Worm (Caenorhabditis elegans) whole organism, early embryonic: ENCODE measurements around the gene ama-1.

ENCODE experiments used
- B0310.2 ChIP-seq: sonication (generic microtip); optimal IDR thresholded peaks from 2 replicates; lab custom pipeline; 2016; ENCODE audit warnings: mild to moderate bottlenecking, missing genetic modification characterization, missing compliant biosample characterization
- F13C5.2 ChIP-seq: sonication (generic microtip); optimal IDR thresholded peaks from 2 replicates; lab custom pipeline; 2017; ENCODE audit warnings: mild to moderate bottlenecking, missing genetic modification characterization, inconsistent platforms, missing compliant biosample characterization
- aly-1 ChIP-seq: sonication (generic microtip); optimal IDR thresholded peaks from 2 replicates; lab custom pipeline; 2016; ENCODE audit warnings: missing genetic modification characterization, missing compliant biosample characterization
- ama-1 ChIP-seq: fragments of 150-350 bp; optimal IDR thresholded peaks from 2 replicates; lab custom pipeline; 2014
- ceh-13 ChIP-seq: fragments of 200-800 bp; sonication (Bioruptor generic); optimal IDR thresholded peaks from 2 replicates; lab custom pipeline; 2018; ENCODE audit warnings: mild to moderate bottlenecking, missing genetic modification characterization, missing compliant biosample characterization
- ceh-36 ChIP-seq: sonication (generic microtip); optimal IDR thresholded peaks from 2 replicates; lab custom pipeline; 2016; ENCODE audit warnings: missing genetic modification characterization, inconsistent platforms, missing compliant biosample characterization
- ets-7 ChIP-seq: sonication (generic microtip); optimal IDR thresholded peaks from 2 replicates; lab custom pipeline; 2016; ENCODE audit warnings: missing genotype, missing genetic modification characterization, missing compliant biosample characterization
- flt-1 ChIP-seq: fragments of 200-800 bp; sonication (Bioruptor generic); IDR thresholded peaks from 2 replicates; pipeline ENCODE4 v1.3.6; 2022; ENCODE audit warnings: missing genetic modification characterization, missing compliant biosample characterization
- hmbx-1 ChIP-seq: sonication (generic microtip); optimal IDR thresholded peaks from 2 replicates; lab custom pipeline; 2016; ENCODE audit warnings: mild to moderate bottlenecking, missing genetic modification characterization, missing compliant biosample characterization
- hmg-4 ChIP-seq: fragments of 200-800 bp; sonication (Bioruptor generic); optimal IDR thresholded peaks from 2 replicates; lab custom pipeline; 2018; ENCODE audit warnings: mild to moderate bottlenecking, missing genetic modification characterization, missing compliant biosample characterization
- hnd-1 ChIP-seq: sonication (generic microtip); optimal IDR thresholded peaks from 2 replicates; lab custom pipeline; 2016; ENCODE audit warnings: missing genetic modification characterization, missing compliant biosample characterization
- pes-1 ChIP-seq: fragments of 200-800 bp; sonication (Bioruptor generic); IDR thresholded peaks from 2 replicates; pipeline ENCODE4 v1.3.6; 2022; ENCODE audit warnings: missing genetic modification reagents, missing genetic modification characterization, missing compliant biosample characterization
- scrt-1 ChIP-seq: fragments of 200-800 bp; sonication (Bioruptor generic); IDR thresholded peaks from 2 replicates; pipeline ENCODE4 v1.3.6; 2022; ENCODE audit warnings: missing genetic modification characterization, missing compliant biosample characterization
- sea-1 ChIP-seq: fragments of 200-800 bp; sonication (Bioruptor generic); conservative IDR thresholded peaks from 2 replicates; pipeline ENCODE4 v1.3.6; 2022; ENCODE audit warnings: missing genetic modification characterization, missing compliant biosample characterization
- tbx-11 ChIP-seq: fragments of 200-800 bp; sonication (Bioruptor generic); IDR thresholded peaks from 2 replicates; pipeline ENCODE4 v1.3.6; 2022; ENCODE audit warnings: missing genetic modification characterization, missing compliant biosample characterization
- tbx-37 ChIP-seq: fragments of 200-800 bp; sonication (Bioruptor generic); conservative IDR thresholded peaks from 2 replicates; pipeline ENCODE4 v1.3.6; 2022; ENCODE audit warnings: missing genetic modification reagents, missing genetic modification characterization, missing compliant biosample characterization
- tra-4 ChIP-seq: sonication (generic microtip); optimal IDR thresholded peaks from 2 replicates; lab custom pipeline; 2017; ENCODE audit warnings: missing genetic modification characterization, missing compliant biosample characterization

Gene ama-1

DNA sequence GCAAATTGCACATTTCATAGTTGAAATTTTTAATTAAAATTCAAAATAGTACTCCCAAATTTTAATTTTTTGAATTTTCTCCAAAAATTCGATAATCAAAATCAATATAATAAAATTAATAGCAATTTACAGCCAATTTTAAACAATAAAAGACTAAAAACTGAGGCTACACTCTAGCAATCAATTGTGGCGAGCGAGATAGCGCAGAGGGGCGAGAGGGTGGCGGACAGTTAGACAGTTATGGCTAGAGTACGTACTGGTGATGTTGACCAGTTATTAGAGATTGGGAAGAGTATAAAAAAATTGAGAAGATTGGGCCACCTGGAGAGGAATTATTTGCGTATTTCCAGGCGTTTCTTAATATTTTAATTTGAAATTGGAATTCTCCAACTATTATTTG lies 29.8 kb downstream of the ama-1 start, which contains the start of gene nhr-78:
Gene nhr-78 (minus strand): TSS at position 182 of the 400 bp plus-strand sequence.
- TF ChIP-seq ets-7 (tag; lab: Kevin White, UChicago) = no peak

DNA sequence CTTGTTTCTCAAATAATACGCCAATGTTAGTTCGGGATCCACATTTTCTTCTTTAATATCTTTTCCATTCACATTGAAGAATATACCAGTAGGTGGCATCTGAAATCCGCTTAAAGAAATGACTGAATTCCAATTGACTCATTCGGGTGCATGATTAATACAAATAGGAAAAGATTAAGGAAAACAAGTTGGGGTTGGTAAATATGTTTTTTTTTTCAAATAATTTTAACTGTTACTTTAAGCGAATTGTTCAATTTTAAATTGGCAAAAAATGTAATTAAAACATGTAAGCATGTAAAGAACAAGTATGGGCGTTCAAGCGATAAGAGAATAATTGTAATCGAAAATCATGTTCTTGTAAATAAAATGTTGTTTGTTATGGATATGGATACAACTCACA lies 36.1 kb downstream of the ama-1 start, which contains the start of gene F15E6.6:
Gene F15E6.6 (minus strand): TSS at position 101 of the 400 bp plus-strand sequence.
- no peak for TF ChIP-seq B0310.2 (tag; lab: Kevin White, UChicago)
- no peak for TF ChIP-seq hnd-1 (tag; lab: Kevin White, UChicago)
- TF ChIP-seq tra-4 (tag; lab: Kevin White, UChicago) = no peak
- no peak for TF ChIP-seq sea-1 (GFP tag; lab: Robert Waterston, UW)
- TF ChIP-seq tbx-37 = no peak
- no peak for TF ChIP-seq ets-7 (tag; lab: Kevin White, UChicago)
- no peak for TF ChIP-seq ama-1 (lab: Kevin White, UChicago)
- TF ChIP-seq scrt-1 = no peak
- no peak for TF ChIP-seq ceh-13 (GFP tag; lab: Kevin White, UChicago)
- no peak for TF ChIP-seq hmbx-1
- TF ChIP-seq tbx-11 = no peak

- TF ChIP-seq aly-1 (tag; lab: Kevin White, UChicago) = no peak
- TF ChIP-seq scrt-1 = no peak
- TF ChIP-seq ceh-36 (tag; lab: Kevin White, UChicago) = no peak
- no peak for TF ChIP-seq ceh-13 (GFP tag; lab: Kevin White, UChicago)
- no peak for TF ChIP-seq tbx-11
- TF ChIP-seq hnd-1 (tag; lab: Kevin White, UChicago) = no peak
- TF ChIP-seq ets-7 (tag; lab: Kevin White, UChicago) = no peak
- no peak for TF ChIP-seq ama-1 (lab: Kevin White, UChicago)
- no peak for TF ChIP-seq pes-1 (GFP tag; lab: Robert Waterston, UW)
- TF ChIP-seq hmg-4 (GFP tag; lab: Kevin White, UChicago) = no peak
- TF ChIP-seq flt-1 = no peak
- TF ChIP-seq B0310.2 (tag; lab: Kevin White, UChicago) = no peak
- TF ChIP-seq tbx-37 = no peak
- no peak for TF ChIP-seq hmbx-1
- no peak for TF ChIP-seq sea-1 (GFP tag; lab: Robert Waterston, UW)
- TF ChIP-seq F13C5.2 = no peak
These were observed 37.1 kb downstream of the ama-1 start for ce11 chrIV:4284989-4285388.

ce11 chrIV:4288332-4288731 lies 40.5 kb downstream of the ama-1 start, which contains the start of gene srv-4:
Gene srv-4 (minus strand): TSS chrIV:4288432.
- TF ChIP-seq B0310.2 (tag; lab: Kevin White, UChicago) (no peak), hmbx-1 (no peak), ceh-13 (GFP tag; lab: Kevin White, UChicago) (no peak), tbx-11 (no peak), hmg-4 (GFP tag; lab: Kevin White, UChicago) (no peak)

DNA sequence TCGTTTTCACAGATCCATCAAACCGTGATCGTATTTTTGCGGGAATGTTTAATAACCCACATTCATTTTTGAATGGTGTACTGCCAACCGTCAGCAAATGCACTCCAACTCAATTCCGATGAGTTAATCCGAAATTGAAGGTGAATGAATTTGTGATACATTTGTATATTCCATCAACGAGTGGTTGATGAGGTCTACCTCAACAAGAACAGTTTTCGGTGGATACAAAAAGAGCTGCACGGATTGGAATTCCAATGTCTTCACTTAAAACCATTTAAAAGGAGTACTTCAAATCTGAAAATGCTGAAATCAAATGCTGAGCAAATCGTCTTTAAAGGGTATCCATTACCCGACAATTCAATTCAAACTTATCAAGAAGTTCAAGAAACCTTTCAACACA lies 41.4 kb downstream of the ama-1 start, which contains the start of gene F15E6.5:
Gene F15E6.5 (plus strand): TSS at position 301 of the 400 bp plus-strand sequence.
- TF ChIP-seq pes-1 (GFP tag; lab: Robert Waterston, UW) = no peak
- TF ChIP-seq tbx-37 = no peak
- no peak for TF ChIP-seq B0310.2 (tag; lab: Kevin White, UChicago)
- no peak for TF ChIP-seq ets-7 (tag; lab: Kevin White, UChicago)
- TF ChIP-seq hmbx-1 = no peak
- no peak for TF ChIP-seq hnd-1 (tag; lab: Kevin White, UChicago)
- no peak for TF ChIP-seq flt-1
- no peak for TF ChIP-seq ceh-36 (tag; lab: Kevin White, UChicago)
- no peak for TF ChIP-seq tra-4 (tag; lab: Kevin White, UChicago)
- no peak for TF ChIP-seq aly-1 (tag; lab: Kevin White, UChicago)

ce11 chrIV:4290472-4290871 lies 42.6 kb downstream of the ama-1 start, which contains the start of gene dct-7:
Gene dct-7 (minus strand): TSS chrIV:4290572.
- TF ChIP-seq ceh-13 (GFP tag; lab: Kevin White, UChicago) (no peak), tbx-11 (no peak), ceh-36 (tag; lab: Kevin White, UChicago) (no peak), F13C5.2 (no peak)

DNA sequence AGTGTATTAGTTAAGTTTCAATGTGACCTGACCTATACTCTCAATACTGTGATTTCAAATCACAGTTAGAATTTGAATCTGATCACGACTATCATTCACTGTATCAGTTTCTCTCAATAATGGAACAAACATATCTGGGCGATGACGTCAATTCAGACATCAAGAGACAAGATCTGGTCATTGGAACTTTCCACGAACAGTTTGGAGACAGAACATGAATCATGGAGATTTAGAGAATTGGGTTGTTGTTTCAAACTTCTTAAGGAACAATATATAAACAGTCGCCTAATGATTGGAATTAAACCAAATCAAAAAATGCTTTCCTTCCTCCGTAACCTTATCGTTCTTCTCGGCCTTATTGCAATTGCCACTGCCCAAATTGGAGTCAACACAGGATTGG lies 43.3 kb downstream of the ama-1 start, which contains the start of gene F15E6.4:
Gene F15E6.4 (plus strand): TSS at position 301 of the 400 bp plus-strand sequence.
- no peak for TF ChIP-seq flt-1

ce11 chrIV:4292569-4292968 lies 44.7 kb downstream of the ama-1 start, which contains the start of gene F15E6.10:
Gene F15E6.10 (plus strand): TSS chrIV:4292869.
- no peak for TF ChIP-seq scrt-1
- no peak for TF ChIP-seq F13C5.2
- TF ChIP-seq flt-1 = no peak
- no peak for TF ChIP-seq ets-7 (tag; lab: Kevin White, UChicago)
- TF ChIP-seq tbx-37 = no peak
- TF ChIP-seq tbx-11 = no peak
- TF ChIP-seq hmg-4 (GFP tag; lab: Kevin White, UChicago) = no peak
- no peak for TF ChIP-seq tra-4 (tag; lab: Kevin White, UChicago)
- TF ChIP-seq ceh-36 (tag; lab: Kevin White, UChicago) = no peak
- no peak for TF ChIP-seq ama-1 (lab: Kevin White, UChicago)
- no peak for TF ChIP-seq ceh-13 (GFP tag; lab: Kevin White, UChicago)
- TF ChIP-seq hmbx-1 = no peak
- no peak for TF ChIP-seq aly-1 (tag; lab: Kevin White, UChicago)
- TF ChIP-seq pes-1 (GFP tag; lab: Robert Waterston, UW) = no peak
- TF ChIP-seq B0310.2 (tag; lab: Kevin White, UChicago) = no peak
- TF ChIP-seq sea-1 (GFP tag; lab: Robert Waterston, UW) = no peak

DNA sequence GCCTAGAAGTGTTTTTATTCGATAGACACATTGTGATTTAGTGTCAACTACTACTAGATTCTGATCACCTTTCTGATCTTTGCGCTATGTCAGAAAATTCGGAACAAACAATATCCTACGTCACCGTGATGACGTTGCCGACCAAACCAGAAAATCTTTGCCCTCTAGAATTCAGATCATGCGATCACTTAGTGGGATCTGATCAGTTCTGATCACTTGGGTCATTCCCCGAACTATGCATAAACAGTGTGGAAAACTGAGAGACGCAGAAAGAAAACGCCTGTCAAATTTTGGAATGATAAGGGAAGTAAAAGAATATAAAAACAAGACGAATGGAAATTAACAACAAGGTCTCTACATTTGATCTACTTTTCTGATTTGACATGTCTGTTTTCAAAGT lies 46.7 kb downstream of the ama-1 start, which contains the start of gene F15E6.3:
Gene F15E6.3 (plus strand): TSS at position 344 of the 400 bp plus-strand sequence.
- TF ChIP-seq ama-1 (lab: Kevin White, UChicago) (no peak), sea-1 (GFP tag; lab: Robert Waterston, UW) (no peak), tra-4 (tag; lab: Kevin White, UChicago) (no peak), F13C5.2 (no peak), hmg-4 (GFP tag; lab: Kevin White, UChicago) (no peak), ceh-36 (tag; lab: Kevin White, UChicago) (no peak)
